Worm (Caenorhabditis elegans) whole organism, L2 larva: ENCODE data around the gene Y43F8B.17.

Experiments used
- C34F6.9 ChIP-seq: fragments of 150-350 bp; optimal IDR thresholded peaks from 2 replicates; lab custom pipeline; 2014; ENCODE audit warnings: missing biosample characterization, missing genetic modification characterization
- R02D3.7 ChIP-seq: fragments of 150-350 bp; optimal IDR thresholded peaks from 2 replicates; lab custom pipeline; 2014; ENCODE audit warnings: missing biosample characterization, missing genetic modification characterization
- Y55F3AM.14 ChIP-seq: fragments of 200-800 bp; sonication (Bioruptor generic); optimal IDR thresholded peaks from 2 replicates; lab custom pipeline; 2018; ENCODE audit warnings: mild to moderate bottlenecking, missing genetic modification characterization, missing compliant biosample characterization
- ZK546.5 ChIP-seq: sonication (generic microtip); optimal IDR thresholded peaks from 2 replicates; lab custom pipeline; 2017; ENCODE audit warnings: missing biosample characterization, missing genetic modification characterization
- alr-1 ChIP-seq: fragments of 150-350 bp; optimal IDR thresholded peaks from 2 replicates; lab custom pipeline; 2014; ENCODE audit warnings: missing biosample characterization, missing genetic modification characterization
- ama-1 ChIP-seq: fragments of 150-350 bp; optimal IDR thresholded peaks from 2 replicates; lab custom pipeline; 2018; ENCODE audit warnings: inconsistent platforms
- blmp-1 ChIP-seq: sonication (generic microtip); optimal IDR thresholded peaks from 2 replicates; lab custom pipeline; 2017; ENCODE audit warnings: missing genetic modification characterization, mild to moderate bottlenecking, missing compliant biosample characterization, antibody characterized with exemption, moderate library complexity; ENCODE audit not compliant: insufficient read depth
- ceh-16 ChIP-seq: fragments of 150-350 bp; optimal IDR thresholded peaks from 2 replicates; lab custom pipeline; 2014; ENCODE audit warnings: missing biosample characterization, missing genetic modification characterization
- crh-2 ChIP-seq: sonication (generic microtip); optimal IDR thresholded peaks from 2 replicates; lab custom pipeline; 2017; ENCODE audit warnings: missing biosample characterization, missing genetic modification characterization
- dmd-4 ChIP-seq: sonication (generic microtip); optimal IDR thresholded peaks from 2 replicates; lab custom pipeline; 2017; ENCODE audit warnings: missing biosample characterization, missing genetic modification characterization
- egl-27 ChIP-seq: sonication (generic microtip); optimal IDR thresholded peaks from 3 replicates; lab custom pipeline; 2017; ENCODE audit warnings: missing biosample characterization, missing genetic modification reagents, missing genetic modification characterization
- elt-1 ChIP-seq: fragments of 150-350 bp; optimal IDR thresholded peaks from 2 replicates; lab custom pipeline; 2014; ENCODE audit warnings: missing biosample characterization, missing genetic modification characterization
- elt-3 ChIP-seq: sonication (generic microtip); optimal IDR thresholded peaks from 2 replicates; lab custom pipeline; 2017; ENCODE audit warnings: missing biosample characterization, missing genetic modification characterization
- fos-1 ChIP-seq: fragments of 150-350 bp; optimal IDR thresholded peaks from 2 replicates; lab custom pipeline; 2014; ENCODE audit warnings: missing biosample characterization, missing genetic modification characterization
- gmeb-1 ChIP-seq: fragments of 150-350 bp; optimal IDR thresholded peaks from 2 replicates; lab custom pipeline; 2014; ENCODE audit warnings: missing biosample characterization, missing genetic modification characterization
- lin-11 ChIP-seq: fragments of 150-350 bp; sonication (generic microtip); optimal IDR thresholded peaks from 2 replicates; lab custom pipeline; 2014; ENCODE audit warnings: missing biosample characterization, missing genetic modification characterization, inconsistent platforms, mixed read lengths
- lin-13 ChIP-seq: fragments of 150-350 bp; optimal IDR thresholded peaks from 2 replicates; lab custom pipeline; 2014; ENCODE audit warnings: missing biosample characterization, missing genetic modification reagents, missing genetic modification characterization
- lin-39 ChIP-seq: fragments of 150-350 bp; optimal IDR thresholded peaks from 2 replicates; lab custom pipeline; 2014; ENCODE audit warnings: missing biosample characterization, missing genetic modification reagents, missing genetic modification characterization
- mbf-1 ChIP-seq: sonication (generic microtip); optimal IDR thresholded peaks from 2 replicates; lab custom pipeline; 2017; ENCODE audit warnings: missing biosample characterization, missing genetic modification characterization
- mdl-1 ChIP-seq, 2 experiments: fragments of 150-350 bp in 1 of 2; sonication (generic microtip) in 1 of 2; optimal IDR thresholded peaks; 2 replicates each; lab custom pipeline; 2017; ENCODE audit warnings: missing biosample characterization in 2 of 2, missing genetic modification characterization in 2 of 2
- nhr-10 ChIP-seq: sonication (generic microtip); optimal IDR thresholded peaks from 2 replicates; lab custom pipeline; 2017; ENCODE audit warnings: missing biosample characterization, missing genetic modification characterization
- nhr-11 ChIP-seq: fragments of 150-350 bp; optimal IDR thresholded peaks from 2 replicates; lab custom pipeline; 2014; ENCODE audit warnings: missing biosample characterization, missing genetic modification characterization
- nhr-12 ChIP-seq: fragments of 150-350 bp; optimal IDR thresholded peaks from 2 replicates; lab custom pipeline; 2014; ENCODE audit warnings: missing biosample characterization, missing genetic modification characterization
- nhr-129 ChIP-seq: fragments of 150-350 bp; optimal IDR thresholded peaks from 2 replicates; lab custom pipeline; 2014; ENCODE audit warnings: missing biosample characterization, missing genetic modification characterization
- nhr-21 ChIP-seq: fragments of 150-350 bp; optimal IDR thresholded peaks from 2 replicates; lab custom pipeline; 2014; ENCODE audit warnings: missing biosample characterization, missing genetic modification characterization
- nhr-25 ChIP-seq: fragments of 150-350 bp; sonication (generic microtip); optimal IDR thresholded peaks from 3 replicates; lab custom pipeline; 2014; ENCODE audit warnings: missing biosample characterization, missing genetic modification characterization
- nhr-6 ChIP-seq: fragments of 150-350 bp; optimal IDR thresholded peaks from 2 replicates; lab custom pipeline; 2014; ENCODE audit warnings: missing biosample characterization, missing genetic modification characterization
- peb-1 ChIP-seq: fragments of 150-350 bp; optimal IDR thresholded peaks from 2 replicates; lab custom pipeline; 2014; ENCODE audit warnings: missing biosample characterization, missing genetic modification characterization
- sem-4 ChIP-seq: fragments of 150-350 bp; optimal IDR thresholded peaks from 2 replicates; lab custom pipeline; 2014; ENCODE audit warnings: missing biosample characterization, missing genetic modification reagents, missing genetic modification characterization
- skn-1 ChIP-seq: sonication (generic microtip); optimal IDR thresholded peaks from 2 replicates; lab custom pipeline; 2017; ENCODE audit warnings: missing biosample characterization, missing genetic modification characterization
- sma-9 ChIP-seq, 2 experiments: fragments of 150-350 bp in 1 of 2; sonication (generic microtip) in 1 of 2; optimal IDR thresholded peaks; 2 replicates each; lab custom pipeline; 2014 to 2016; ENCODE audit warnings: missing genetic modification characterization in 2 of 2, mild to moderate bottlenecking in 1 of 2, missing biosample characterization in 1 of 2, missing compliant biosample characterization in 1 of 2, missing genetic modification reagents in 1 of 2, moderate library complexity in 1 of 2
- snpc-4 ChIP-seq: fragments of 150-350 bp; optimal IDR thresholded peaks from 2 replicates; lab custom pipeline; 2014; ENCODE audit warnings: missing biosample characterization, missing genetic modification characterization
- unc-39 ChIP-seq: fragments of 150-350 bp; optimal IDR thresholded peaks from 2 replicates; lab custom pipeline; 2014; ENCODE audit warnings: missing biosample characterization, missing genetic modification characterization
- unc-55 ChIP-seq: fragments of 150-350 bp; sonication (generic microtip); optimal IDR thresholded peaks from 3 replicates; lab custom pipeline; 2014; ENCODE audit warnings: missing biosample characterization, missing genetic modification reagents, missing genetic modification characterization
- unc-62 ChIP-seq: fragments of 150-350 bp; optimal IDR thresholded peaks from 2 replicates; lab custom pipeline; 2014; ENCODE audit warnings: missing biosample characterization, missing genetic modification reagents, missing genetic modification characterization
- ztf-1 ChIP-seq: fragments of 200-800 bp; sonication (Bioruptor generic); conservative IDR thresholded peaks from 2 replicates; pipeline ENCODE4 v1.3.6; 2022; ENCODE audit warnings: missing genetic modification characterization, missing compliant biosample characterization
- ztf-4 ChIP-seq: fragments of 150-350 bp; optimal IDR thresholded peaks from 2 replicates; lab custom pipeline; 2014; ENCODE audit warnings: missing biosample characterization, missing genetic modification characterization

Gene Y43F8B.17

DNA sequence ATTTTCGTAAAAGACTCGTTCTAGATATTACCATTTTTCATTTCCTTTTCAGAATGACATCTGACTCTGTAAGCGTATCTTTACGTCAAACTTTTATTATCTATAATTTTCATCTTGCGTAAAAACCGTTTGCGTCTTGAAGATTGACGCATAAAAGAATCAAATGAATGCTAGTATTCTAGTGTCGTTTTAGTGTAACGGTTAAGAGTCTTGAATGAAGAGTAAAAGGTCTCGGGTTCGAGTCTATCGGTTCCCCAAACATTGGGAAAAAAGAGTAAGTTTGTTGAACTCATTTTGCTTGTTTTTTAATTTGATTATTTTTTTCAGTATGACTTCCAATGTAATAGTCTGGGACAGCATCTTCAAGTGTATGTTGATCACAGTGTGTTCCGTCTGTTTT is at the start of gene Y43F8B.17:
Gene Y43F8B.17, plus strand, starts transcription at position 215 of the 400 bp plus-strand sequence.
- TF ChIP-seq fos-1 (tag; lab: Kevin White, UChicago) (no peak), lin-39 (tag; lab: Kevin White, UChicago) (no peak), nhr-129 (tag; lab: Kevin White, UChicago) (no peak), alr-1 (tag; lab: Kevin White, UChicago) (no peak), peb-1 (tag; lab: Kevin White, UChicago) (no peak), nhr-12 (tag; lab: Kevin White, UChicago) (no peak), elt-1 (tag; lab: Kevin White, UChicago) (no peak), gmeb-1 (no peak), nhr-6 (tag; lab: Kevin White, UChicago) (no peak), ZK546.5 (tag; lab: Kevin White, UChicago) (no peak), snpc-4 (tag; lab: Kevin White, UChicago) (no peak), nhr-21 (tag; lab: Kevin White, UChicago) (no peak), blmp-1 (tag; lab: Kevin White, UChicago) (no peak), ztf-4 (tag; lab: Kevin White, UChicago) (no peak), unc-39 (no peak), dmd-4 (tag; lab: Kevin White, UChicago) (no peak), ceh-16 (tag; lab: Kevin White, UChicago) (no peak), ama-1 (lab: Kevin White, UChicago) (no peak), nhr-10 (no peak), Y55F3AM.14 (no peak)

DNA sequence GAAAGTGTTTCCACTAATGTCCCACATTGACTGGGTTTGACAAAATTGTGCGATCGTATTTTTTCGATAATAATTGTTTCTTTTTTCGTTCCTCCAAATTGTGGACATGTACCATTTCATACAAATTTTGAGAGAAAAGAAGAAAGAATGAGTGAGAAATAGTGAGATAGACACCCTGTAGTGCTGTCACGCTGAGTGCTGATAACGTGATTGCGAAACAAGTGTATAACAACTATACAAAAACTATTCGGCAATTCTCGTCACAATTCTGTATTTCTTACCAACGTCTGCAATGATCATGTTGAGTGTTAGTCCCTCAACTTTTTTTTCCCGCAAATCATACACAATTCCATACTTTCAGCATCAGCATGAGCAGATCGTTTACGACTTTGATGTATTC is 48.2 kb upstream of the Y43F8B.17 start, which contains the start of gene C25F9.14:
Gene C25F9.14, plus strand, starts transcription at position 178 of the 400 bp plus-strand sequence.
- TF ChIP-seq sma-9 (GFP tag; optimal IDR thresholded peaks at IDR 0.05; lab: Kevin White, UChicago) (no peak), sma-9 (tag; optimal IDR thresholded peaks at IDR 0.05; lab: Kevin White, UChicago) (no peak), fos-1 (tag; lab: Kevin White, UChicago) (peak; percentile 49)

DNA sequence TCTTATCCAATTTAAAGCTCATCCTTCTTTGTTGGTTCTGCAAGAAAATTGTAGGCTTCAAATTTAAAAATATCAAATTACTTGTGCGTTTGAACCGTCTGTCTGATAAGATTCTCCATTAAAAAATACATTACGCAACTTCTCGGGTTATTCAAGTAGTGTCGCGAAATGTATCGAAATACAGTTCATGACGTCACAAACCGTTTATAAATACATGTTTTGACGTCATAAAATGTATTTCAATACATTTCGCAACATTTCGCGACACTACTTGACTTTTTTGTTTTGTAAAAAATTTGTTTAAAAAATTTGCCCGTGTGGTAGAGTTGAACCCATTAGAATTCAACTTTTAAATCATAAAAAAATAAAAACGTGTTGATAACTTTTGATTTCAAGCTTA is 40.9 kb upstream of the Y43F8B.17 start:
- no peak for TF ChIP-seq nhr-6 (tag; lab: Kevin White, UChicago)
- TF ChIP-seq skn-1 (tag; lab: Kevin White, UChicago) = no peak
- no peak for TF ChIP-seq ama-1 (lab: Kevin White, UChicago)
- no peak for TF ChIP-seq ztf-1 (GFP tag; lab: Robert Waterston, UW)
- TF ChIP-seq C34F6.9 (tag; lab: Kevin White, UChicago) = no peak
- TF ChIP-seq elt-1 (tag; lab: Kevin White, UChicago) = no peak
- TF ChIP-seq unc-39 = no peak
- no peak for TF ChIP-seq mbf-1
- TF ChIP-seq lin-13 (GFP tag; lab: Kevin White, UChicago) = no peak
- no peak for TF ChIP-seq R02D3.7 (tag; lab: Kevin White, UChicago)
- no peak for TF ChIP-seq blmp-1 (tag; lab: Kevin White, UChicago)
- no peak for TF ChIP-seq nhr-21 (tag; lab: Kevin White, UChicago)
- no peak for TF ChIP-seq lin-11 (tag; lab: Kevin White, UChicago)
- no peak for TF ChIP-seq egl-27 (tag; lab: Kevin White, UChicago)
- no peak for TF ChIP-seq nhr-11 (tag; lab: Kevin White, UChicago)

ce11 chrV:19445442-19445841 is 39.1 kb upstream of the Y43F8B.17 start, which contains the start of gene M04C3.1:
M04C3.1 (minus strand) TSS chrV:19445605.
- no peak for TF ChIP-seq elt-3 (tag; lab: Kevin White, UChicago)
- peak; percentile 52 for TF ChIP-seq fos-1 (tag; lab: Kevin White, UChicago)
- peak; percentile 34 for TF ChIP-seq sma-9 (GFP tag; optimal IDR thresholded peaks at IDR 0.05; lab: Kevin White, UChicago)
- TF ChIP-seq sma-9 (tag; optimal IDR thresholded peaks at IDR 0.05; lab: Kevin White, UChicago) = no peak
- TF ChIP-seq unc-62 (GFP tag; lab: Kevin White, UChicago) = no peak
- no peak for TF ChIP-seq crh-2

ce11 chrV:19448805-19449204 is 35.7 kb upstream of the Y43F8B.17 start, which contains the start of gene M04C3.2:
M04C3.2 (minus strand) TSS chrV:19448905.
- no peak for TF ChIP-seq unc-62 (GFP tag; lab: Kevin White, UChicago)
- no peak for TF ChIP-seq elt-3 (tag; lab: Kevin White, UChicago)
- no peak for TF ChIP-seq gmeb-1
- TF ChIP-seq ceh-16 (tag; lab: Kevin White, UChicago) = no peak
- no peak for TF ChIP-seq alr-1 (tag; lab: Kevin White, UChicago)
- no peak for TF ChIP-seq unc-55 (GFP tag; lab: Kevin White, UChicago)
- no peak for TF ChIP-seq sem-4 (tag; lab: Kevin White, UChicago)
- no peak for TF ChIP-seq ZK546.5 (tag; lab: Kevin White, UChicago)
- TF ChIP-seq C34F6.9 (tag; lab: Kevin White, UChicago) = no peak
- TF ChIP-seq nhr-11 (tag; lab: Kevin White, UChicago) = no peak
- no peak for TF ChIP-seq unc-39
- no peak for TF ChIP-seq nhr-25 (tag; lab: Kevin White, UChicago)
- TF ChIP-seq lin-13 (GFP tag; lab: Kevin White, UChicago) = no peak
- no peak for TF ChIP-seq mdl-1 (tag; optimal IDR thresholded peaks at IDR 0.05; lab: Kevin White, UChicago)
- TF ChIP-seq R02D3.7 (tag; lab: Kevin White, UChicago) = no peak
